Fruit fly (Drosophila melanogaster) whole organism, embryonic: Measurements from ENCODE around the gene betaTub65B.

Experiments
- ATbp ChIP-seq: fragments of 200-800 bp; sonication (Bioruptor generic); optimal IDR thresholded peaks from 2 replicates; lab custom pipeline; 2017; ENCODE audit warnings: missing biosample characterization, mild to moderate bottlenecking, missing genetic modification characterization, missing genetic modification reagents
- Awh ChIP-seq: fragments of 200-800 bp; sonication (Bioruptor generic); IDR thresholded peaks from 2 replicates; pipeline ENCODE4, ENCODE4 v1.3.6; 2022; ENCODE audit warnings: missing biosample characterization, missing genetic modification characterization
- CG10209 ChIP-seq: fragments of 200-800 bp; sonication (Bioruptor generic); optimal IDR thresholded peaks from 3 replicates; lab custom pipeline; 2017; ENCODE audit warnings: missing biosample characterization, mild to moderate bottlenecking, missing genetic modification characterization, missing genetic modification reagents
- CG10274 ChIP-seq: fragments of 200-800 bp; sonication (Bioruptor generic); optimal IDR thresholded peaks from 3 replicates; lab custom pipeline; 2017; ENCODE audit warnings: missing biosample characterization, mild to moderate bottlenecking, missing genetic modification characterization
- CG10321 ChIP-seq: fragments of 200-800 bp; sonication (Bioruptor generic); IDR thresholded peaks from 2 replicates; pipeline ENCODE4 v1.3.6; 2022; ENCODE audit warnings: missing biosample characterization, missing genetic modification characterization
- CG10366 ChIP-seq: fragments of 200-800 bp; sonication (Bioruptor generic); IDR thresholded peaks from 2 replicates; pipeline ENCODE4 v1.3.6; 2022; ENCODE audit warnings: missing biosample characterization, missing genetic modification characterization
- CG12104 ChIP-seq: fragments of 200-800 bp; sonication (Bioruptor generic); optimal IDR thresholded peaks from 3 replicates; lab custom pipeline; 2016; ENCODE audit warnings: missing biosample characterization, missing genetic modification characterization
- CG15011 ChIP-seq: fragments of 200-800 bp; sonication (Bioruptor generic); optimal IDR thresholded peaks from 3 replicates; lab custom pipeline; 2018; ENCODE audit warnings: missing biosample characterization, mild to moderate bottlenecking, missing genetic modification characterization
- CG15073 ChIP-seq: fragments of 200-800 bp; sonication (Bioruptor generic); optimal IDR thresholded peaks from 2 replicates; lab custom pipeline; 2016; ENCODE audit warnings: missing biosample characterization, missing genetic modification characterization
- CG15479 ChIP-seq: fragments of 200-800 bp; sonication (Bioruptor generic); optimal IDR thresholded peaks from 3 replicates; lab custom pipeline; 2019; ENCODE audit warnings: missing biosample characterization, mild to moderate bottlenecking, missing genetic modification characterization, moderate library complexity
- CG15696 ChIP-seq: fragments of 200-800 bp; sonication (Bioruptor generic); optimal IDR thresholded peaks from 2 replicates; lab custom pipeline; 2019; ENCODE audit warnings: missing biosample characterization, mild to moderate bottlenecking, missing genetic modification characterization, moderate library complexity
- CG1602 ChIP-seq: fragments of 200-800 bp; sonication (Bioruptor generic); optimal IDR thresholded peaks from 3 replicates; lab custom pipeline; 2016; ENCODE audit warnings: missing biosample characterization, missing genetic modification characterization
- CG16779 ChIP-seq: fragments of 200-800 bp; sonication (Bioruptor generic); IDR thresholded peaks from 2 replicates; pipeline ENCODE4 v1.3.6; 2022; ENCODE audit warnings: missing biosample characterization, missing genetic modification characterization
- CG16863 ChIP-seq: fragments of 200-800 bp; sonication (Bioruptor generic); optimal IDR thresholded peaks from 3 replicates; lab custom pipeline; 2016; ENCODE audit warnings: missing biosample characterization, missing genetic modification characterization
- CG17361 ChIP-seq: fragments of 200-800 bp; sonication (Bioruptor generic); IDR thresholded peaks from 3 replicates; pipeline ENCODE4 v1.3.6; 2022; ENCODE audit warnings: missing biosample characterization, missing genetic modification characterization
- CG31365 ChIP-seq: fragments of 200-800 bp; sonication (Bioruptor generic); optimal IDR thresholded peaks from 2 replicates; lab custom pipeline; 2018; ENCODE audit warnings: missing biosample characterization, mild to moderate bottlenecking, missing genetic modification characterization
- CG34376 ChIP-seq: fragments of 200-800 bp; sonication (Bioruptor generic); optimal IDR thresholded peaks from 2 replicates; lab custom pipeline; 2018; ENCODE audit warnings: missing biosample characterization, mild to moderate bottlenecking, missing genetic modification characterization
- CG4360 ChIP-seq: fragments of 200-800 bp; sonication (Bioruptor generic); IDR thresholded peaks from 2 replicates; pipeline ENCODE4 v1.3.6; 2022; ENCODE audit warnings: missing biosample characterization, missing genetic modification characterization
- CG4424 ChIP-seq: fragments of 200-800 bp; sonication (Bioruptor generic); optimal IDR thresholded peaks from 3 replicates; lab custom pipeline; 2016; ENCODE audit warnings: missing biosample characterization, missing genetic modification characterization
- CG5953 ChIP-seq: fragments of 200-800 bp; sonication (Bioruptor generic); IDR thresholded peaks from 2 replicates; pipeline ENCODE4 v1.3.6; 2022; ENCODE audit warnings: missing biosample characterization, missing genetic modification characterization
- CG7372 ChIP-seq: fragments of 200-800 bp; sonication (Bioruptor generic); IDR thresholded peaks from 2 replicates; pipeline ENCODE4 v1.3.6; 2022; ENCODE audit warnings: missing biosample characterization, missing genetic modification characterization
- CG8478 ChIP-seq: fragments of >200 bp; optimal IDR thresholded peaks from 2 replicates; lab custom pipeline; 2018
- CG9727 ChIP-seq: fragments of 200-800 bp; sonication (Bioruptor generic); optimal IDR thresholded peaks from 3 replicates; lab custom pipeline; 2017; ENCODE audit warnings: missing biosample characterization, mild to moderate bottlenecking, missing genetic modification characterization
- D19A ChIP-seq: fragments of 200-800 bp; optimal IDR thresholded peaks from 3 replicates; lab custom pipeline; 2019; ENCODE audit warnings: missing biosample characterization, mild to moderate bottlenecking, missing genetic modification characterization, moderate library complexity
- Dek ChIP-seq: fragments of 200-800 bp; sonication (Bioruptor generic); optimal IDR thresholded peaks from 3 replicates; lab custom pipeline; 2019; ENCODE audit warnings: missing biosample characterization, mild to moderate bottlenecking, missing genetic modification characterization, moderate library complexity
- Dfd ChIP-seq, 2 experiments: fragments of >200 bp; optimal IDR thresholded peaks; 2 replicates each; lab custom pipeline; 2017; ENCODE audit warnings: missing biosample characterization in 2 of 2, missing genetic modification characterization in 2 of 2
- Doc2 ChIP-seq: fragments of 200-800 bp; sonication (Bioruptor generic); IDR thresholded peaks from 2 replicates; pipeline ENCODE4 v1.3.6; 2022; ENCODE audit warnings: missing biosample characterization, missing genetic modification characterization
- Dref ChIP-seq: fragments of 200-800 bp; sonication (Bioruptor generic); IDR thresholded peaks from 2 replicates; pipeline ENCODE4 v1.3.6; 2022; ENCODE audit warnings: missing biosample characterization, missing genetic modification characterization
- Drgx ChIP-seq: fragments of 200-800 bp; sonication (Bioruptor generic); IDR thresholded peaks from 2 replicates; pipeline ENCODE4 v1.3.6; 2022; ENCODE audit warnings: missing biosample characterization, missing genetic modification characterization
- Meics ChIP-seq: fragments of 200-800 bp; sonication (Bioruptor generic); optimal IDR thresholded peaks from 2 replicates; lab custom pipeline; 2017; ENCODE audit warnings: missing biosample characterization, mild to moderate bottlenecking, missing genetic modification characterization
- Oli ChIP-seq: fragments of 200-800 bp; sonication (Bioruptor generic); optimal IDR thresholded peaks from 2 replicates; lab custom pipeline; 2018; ENCODE audit warnings: missing biosample characterization, mild to moderate bottlenecking, missing genetic modification characterization, moderate library complexity
- Ssrp ChIP-seq: fragments of 200-800 bp; sonication (Bioruptor generic); optimal IDR thresholded peaks from 2 replicates; lab custom pipeline; 2018; ENCODE audit warnings: missing biosample characterization, mild to moderate bottlenecking, missing genetic modification characterization, moderate library complexity
- Trl ChIP-seq, 3 experiments: fragments of >200 bp in 2 of 3; fragments of 200-800 bp in 1 of 3; sonication (Bioruptor generic) in 1 of 3; optimal IDR thresholded peaks; 2 replicates in 1 of 3; 3 replicates in 2 of 3; lab custom pipeline; 2016 to 2017; ENCODE audit warnings: missing biosample characterization in 1 of 3, missing genetic modification characterization in 1 of 3
- aop ChIP-seq: fragments of 200-800 bp; sonication (Bioruptor generic); IDR thresholded peaks from 2 replicates; pipeline ENCODE4 v1.3.6; 2022; ENCODE audit warnings: missing biosample characterization, missing genetic modification characterization
- bab2 ChIP-seq: fragments of 200-800 bp; sonication (Bioruptor generic); optimal IDR thresholded peaks from 2 replicates; lab custom pipeline; 2016; ENCODE audit warnings: missing biosample characterization, missing genetic modification characterization
- dati ChIP-seq: fragments of 200-800 bp; sonication (Bioruptor generic); IDR thresholded peaks from 2 replicates; pipeline ENCODE4 v1.3.6; 2022; ENCODE audit warnings: missing biosample characterization, missing genetic modification characterization
- dpn ChIP-seq, 2 experiments: fragments of 200-800 bp; sonication (Bioruptor generic); optimal IDR thresholded peaks; 3 replicates each; lab custom pipeline; 2016; ENCODE audit warnings: missing biosample characterization in 2 of 2, missing genetic modification characterization in 2 of 2
- grn ChIP-seq: fragments of 200-800 bp; sonication (Bioruptor generic); optimal IDR thresholded peaks from 3 replicates; lab custom pipeline; 2017; ENCODE audit warnings: missing biosample characterization, missing genetic modification characterization
- h ChIP-seq: fragments of >200 bp; optimal IDR thresholded peaks from 2 replicates; lab custom pipeline; 2017
- klu ChIP-seq: fragments of 200-800 bp; sonication (Bioruptor generic); IDR thresholded peaks from 2 replicates; pipeline ENCODE4 v1.3.6; 2022; ENCODE audit warnings: missing biosample characterization, missing genetic modification characterization
- oc ChIP-seq: fragments of 200-800 bp; sonication (Bioruptor generic); optimal IDR thresholded peaks from 2 replicates; lab custom pipeline; 2018; ENCODE audit warnings: missing biosample characterization, mild to moderate bottlenecking, missing genetic modification characterization, moderate library complexity
- p53 ChIP-seq: fragments of 200-800 bp; sonication (Bioruptor generic); optimal IDR thresholded peaks from 2 replicates; lab custom pipeline; 2016; ENCODE audit warnings: missing biosample characterization, missing genetic modification characterization
- psq ChIP-seq: fragments of 200-800 bp; sonication (Bioruptor generic); optimal IDR thresholded peaks from 2 replicates; lab custom pipeline; 2017; ENCODE audit warnings: missing biosample characterization, missing genetic modification characterization
- scrt ChIP-seq: fragments of 200-800 bp; sonication (Bioruptor generic); optimal IDR thresholded peaks from 2 replicates; lab custom pipeline; 2018; ENCODE audit warnings: missing biosample characterization, mild to moderate bottlenecking, missing genetic modification characterization, moderate library complexity
- sens ChIP-seq: fragments of 200-800 bp; sonication (Bioruptor generic); peaks from one replicate; lab custom pipeline; 2016; ENCODE audit warnings: missing biosample characterization, missing genetic modification characterization
- seq ChIP-seq: fragments of 200-800 bp; sonication (Bioruptor generic); IDR thresholded peaks from 2 replicates; pipeline ENCODE4 v1.3.6; 2022; ENCODE audit warnings: missing biosample characterization, missing genetic modification characterization
- tin ChIP-seq: fragments of 200-800 bp; sonication (Bioruptor generic); optimal IDR thresholded peaks from 3 replicates; lab custom pipeline; 2016; ENCODE audit warnings: missing biosample characterization, missing genetic modification characterization
- ttk ChIP-seq: fragments of 200-800 bp; sonication (Bioruptor generic); IDR thresholded peaks from 2 replicates; pipeline ENCODE4 v2.1.2; 2022; ENCODE audit warnings: missing biosample characterization, missing genetic modification characterization
- tup ChIP-seq: fragments of 200-800 bp; sonication (Bioruptor generic); optimal IDR thresholded peaks from 2 replicates; lab custom pipeline; 2016; ENCODE audit warnings: missing biosample characterization, mild to moderate bottlenecking, missing genetic modification characterization, moderate library complexity
- vfl ChIP-seq: fragments of 200-800 bp; sonication (Bioruptor generic); optimal IDR thresholded peaks from 2 replicates; lab custom pipeline; 2016; ENCODE audit warnings: missing biosample characterization, missing genetic modification characterization
- wek ChIP-seq: fragments of 200-800 bp; sonication (Bioruptor generic); optimal IDR thresholded peaks from 3 replicates; lab custom pipeline; 2018; ENCODE audit warnings: missing biosample characterization, mild to moderate bottlenecking, missing genetic modification characterization, moderate library complexity
- zfh1 ChIP-seq: fragments of 200-800 bp; sonication (Bioruptor generic); IDR thresholded peaks from 3 replicates; pipeline ENCODE4 v1.3.6; 2022; ENCODE audit warnings: missing biosample characterization, missing genetic modification characterization

The betaTub65B gene

DNA sequence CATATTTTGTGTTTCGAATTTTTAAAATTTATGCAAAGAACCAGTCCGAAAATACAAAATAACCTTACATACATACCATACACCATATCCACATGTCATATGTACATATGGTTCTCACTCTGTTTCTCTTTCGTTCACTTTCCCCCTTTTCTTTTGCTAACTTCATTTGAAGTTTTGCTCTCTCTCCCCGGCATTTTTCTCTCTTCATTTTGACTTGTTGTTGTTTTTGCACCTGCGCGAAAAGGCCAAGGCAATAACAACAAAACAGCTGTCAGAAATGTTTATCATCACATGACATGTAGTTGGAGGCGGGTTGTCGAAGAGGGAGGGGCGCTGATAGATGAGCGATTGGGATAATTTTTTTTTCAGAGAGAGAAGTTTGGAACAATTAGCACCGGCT, 21.9 kb downstream of the betaTub65B start:
- TF ChIP-seq CG4360 (GFP tag; lab: Robert Waterston, UW): peak; percentile 52
- no peak for TF ChIP-seq CG15479 (GFP tag; lab: Kevin White, UChicago)
- no peak for TF ChIP-seq CG16779
- TF ChIP-seq CG1602 (GFP tag; lab: Kevin White, UChicago): no peak
- TF ChIP-seq CG10274: no peak
- TF ChIP-seq aop (GFP tag; lab: Robert Waterston, UW): no peak
- TF ChIP-seq Meics: no peak
- TF ChIP-seq tin: no peak
- TF ChIP-seq grn (GFP tag; lab: Kevin White, UChicago): peak; percentile 3
- TF ChIP-seq Trl (optimal IDR thresholded peaks at IDR 0.05; lab: Kevin White, UChicago): peak; percentile 52 to 62
- TF ChIP-seq Trl (GFP tag; optimal IDR thresholded peaks at IDR 0.05; lab: Kevin White, UChicago): no peak
- TF ChIP-seq ATbp (GFP tag; lab: Kevin White, UChicago): no peak
- no peak for TF ChIP-seq CG17361 (GFP tag; lab: Robert Waterston, UW)
- TF ChIP-seq zfh1: no peak
- TF ChIP-seq dpn (GFP tag; optimal IDR thresholded peaks at IDR 0.05; lab: Kevin White, UChicago): no peak

dm6 chr3L:6552968-6553402, 22.5 kb downstream of the betaTub65B start:
- TF ChIP-seq CG10366 (GFP tag; lab: Robert Waterston, UW) (peak; percentile 79), Awh (GFP tag; lab: Robert Waterston, UW) (peak; percentile 69), CG15073 (GFP tag; lab: Kevin White, UChicago) (peak; percentile 29), Ssrp (tag; lab: Kevin White, UChicago) (peak; percentile 79), tup (GFP tag; lab: Kevin White, UChicago) (peak; percentile 28), vfl (peak; percentile 76), CG34376 (GFP tag; lab: Kevin White, UChicago) (peak; percentile 80), CG7372 (GFP tag; lab: Robert Waterston, UW) (peak; percentile 84), klu (peak; percentile 81), CG10209 (GFP tag; lab: Kevin White, UChicago) (peak; percentile 80), h (lab: Kevin White, UChicago) (no peak), CG15696 (tag; lab: Kevin White, UChicago) (peak; percentile 53), CG15011 (GFP tag; lab: Kevin White, UChicago) (peak; percentile 78), psq (peak; percentile 29), D19A (tag; lab: Kevin White, UChicago) (peak; percentile 70), Oli (tag; lab: Kevin White, UChicago) (peak; percentile 81), ttk (GFP tag; lab: Robert Waterston, UW) (peak; percentile 80), CG9727 (GFP tag; lab: Kevin White, UChicago) (peak; percentile 79), wek (GFP tag; lab: Kevin White, UChicago) (peak; percentile 62), CG10321 (peak; percentile 15; the same call in 1 of the 2 replicates), CG16863 (GFP tag; lab: Kevin White, UChicago) (peak; percentile 65), Drgx (GFP tag; lab: Robert Waterston, UW) (peak; percentile 63), CG5953 (GFP tag; lab: Robert Waterston, UW) (peak; percentile 73; the same call in 1 of the 2 replicates), bab2 (peak; percentile 82), CG31365 (peak; percentile 32), CG4424 (GFP tag; lab: Kevin White, UChicago) (peak; percentile 56), CG8478 (lab: Kevin White, UChicago) (no peak), seq (GFP tag; lab: Robert Waterston, UW) (peak; percentile 77), dati (GFP tag; lab: Robert Waterston, UW) (no peak), scrt (GFP tag; lab: Kevin White, UChicago) (peak; percentile 75), oc (tag; lab: Kevin White, UChicago) (peak; percentile 89), CG12104 (GFP tag; lab: Kevin White, UChicago) (peak; percentile 70), Dfd (GFP tag; optimal IDR thresholded peaks at IDR 0.05; lab: Kevin White, UChicago) (no peak), p53 (GFP tag; lab: Kevin White, UChicago) (no peak), Dek (tag; lab: Kevin White, UChicago) (peak; percentile 88), Doc2 (GFP tag; lab: Robert Waterston, UW) (0 out of 2 replicates have a peak, but pooled peaks have one; percentile 49), sens (peak; percentile 95), Dref (GFP tag; lab: Robert Waterston, UW) (no peak)
